Worm (Caenorhabditis elegans) whole organism, L4/young adult: Measurements from ENCODE around the gene abcf-2.

Source experiments
- W03F9.2 ChIP-seq: fragments of 150-350 bp; optimal IDR thresholded peaks from 2 replicates; lab custom pipeline; 2014; ENCODE audit warnings: missing biosample characterization, missing genetic modification characterization
- dao-5 ChIP-seq: sonication (generic microtip); optimal IDR thresholded peaks from 2 replicates; lab custom pipeline; 2016; ENCODE audit warnings: missing genotype, missing genetic modification characterization, moderate library complexity, missing compliant biosample characterization
- him-1 ChIP-seq: sonication (generic microtip); optimal IDR thresholded peaks from 2 replicates; lab custom pipeline; 2016; ENCODE audit warnings: missing genotype, missing genetic modification reagents, missing genetic modification characterization, missing compliant biosample characterization

abcf-2 gene

ce11 chrIII:13427817-13428216 is 34.2 kb downstream of the abcf-2 start:
- no peak for TF ChIP-seq W03F9.2 (tag; lab: Kevin White, UChicago)

DNA sequence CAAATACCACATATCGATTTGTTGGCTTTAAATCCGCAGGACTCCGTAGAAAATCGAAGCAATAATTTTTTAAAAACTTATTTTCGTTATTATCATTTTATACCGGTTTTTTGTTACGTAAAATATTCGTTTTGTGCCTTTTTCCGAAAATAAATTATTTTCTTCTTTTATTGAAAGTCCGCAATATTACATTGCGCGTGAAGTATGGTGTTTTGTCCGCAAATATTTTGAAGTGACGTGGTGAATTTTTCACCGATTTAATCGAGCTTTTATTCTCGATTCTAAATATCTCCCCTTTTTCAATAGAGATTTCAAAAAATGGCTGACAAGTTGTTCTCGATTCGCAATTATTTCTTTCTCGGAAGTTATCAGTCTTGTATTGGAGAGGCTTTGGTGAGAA is 36.0 kb downstream of the abcf-2 start, which contains the start of gene cope-1:
Gene cope-1, plus strand, starts transcription at position 229 of the 400 bp plus-strand sequence.
- TF ChIP-seq W03F9.2 (tag; lab: Kevin White, UChicago) (no peak), dao-5 (tag; lab: Kevin White, UChicago) (no peak), him-1 (tag; lab: Kevin White, UChicago) (no peak)

- no peak for TF ChIP-seq dao-5 (tag; lab: Kevin White, UChicago)
- TF ChIP-seq him-1 (tag; lab: Kevin White, UChicago) = no peak
- peak; percentile 87 for TF ChIP-seq W03F9.2 (tag; lab: Kevin White, UChicago)
Measured at ce11 chrIII:13423414-13423813, 38.6 kb downstream of the abcf-2 start, which contains the start of gene exo-1. Gene exo-1 (plus strand): TSS chrIII:13423514.

- TF ChIP-seq W03F9.2 (tag; lab: Kevin White, UChicago) = no peak
- TF ChIP-seq dao-5 (tag; lab: Kevin White, UChicago) = no peak
- TF ChIP-seq him-1 (tag; lab: Kevin White, UChicago) = no peak
Measured at ce11 chrIII:13418975-13419374, 43.1 kb downstream of the abcf-2 start.

DNA sequence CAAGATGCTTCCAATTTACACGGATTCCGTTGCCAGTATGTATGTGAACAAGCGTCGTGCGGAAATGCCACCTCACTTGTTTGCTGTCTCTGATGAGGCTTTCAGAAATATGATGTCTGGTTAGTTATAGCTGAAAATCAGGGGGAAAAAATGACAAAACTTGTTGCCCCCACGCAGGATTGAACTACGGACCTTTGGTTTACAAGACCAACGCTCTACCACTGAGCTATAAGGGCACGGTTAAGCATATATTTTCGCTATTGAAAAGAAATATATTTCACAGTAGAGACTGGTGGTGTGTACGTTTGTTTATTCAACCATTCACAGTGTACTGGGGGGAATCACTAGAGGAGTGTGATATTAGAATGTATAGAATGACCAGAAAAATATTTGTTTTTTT is 50.8 kb downstream of the abcf-2 start:
- TF ChIP-seq dao-5 (tag; lab: Kevin White, UChicago) = no peak
- TF ChIP-seq W03F9.2 (tag; lab: Kevin White, UChicago) = no peak
- no peak for TF ChIP-seq him-1 (tag; lab: Kevin White, UChicago)

DNA sequence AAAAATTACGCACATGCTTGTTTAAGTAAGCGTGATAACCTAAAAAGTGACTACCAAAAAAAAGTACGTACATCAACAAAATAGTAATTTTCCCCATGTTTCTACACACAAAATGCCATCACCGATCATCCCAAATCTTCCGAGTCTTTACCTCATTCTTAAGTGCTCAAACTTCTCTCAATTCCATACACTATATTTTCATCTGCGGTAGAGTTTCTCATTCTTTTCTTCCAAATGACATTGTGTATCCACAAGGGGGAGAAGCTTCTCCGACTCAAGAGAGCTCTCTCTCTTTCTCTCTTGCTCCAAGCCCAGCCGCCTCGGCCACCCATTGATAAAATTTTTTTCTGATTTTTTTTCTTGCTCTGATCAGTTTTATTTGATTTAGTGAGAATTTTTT is 52.5 kb downstream of the abcf-2 start, which contains the start of gene myo-6:
Gene myo-6, plus strand, starts transcription at position 301 of the 400 bp plus-strand sequence.
- no peak for TF ChIP-seq him-1 (tag; lab: Kevin White, UChicago)
- no peak for TF ChIP-seq dao-5 (tag; lab: Kevin White, UChicago)
- TF ChIP-seq W03F9.2 (tag; lab: Kevin White, UChicago) = no peak
